Fruit fly (Drosophila melanogaster) whole organism, adult: Measurements from ENCODE around the gene CG12493.

Source experiments
- CG11617 ChIP-seq: fragments of 200-800 bp; sonication (Bioruptor generic); optimal IDR thresholded peaks from 2 replicates; lab custom pipeline; 2017; ENCODE audit warnings: mild to moderate bottlenecking, missing biosample characterization, missing genetic modification reagents, missing genetic modification characterization
- CG12768 ChIP-seq: fragments of 200-800 bp; sonication (Bioruptor generic); optimal IDR thresholded peaks from 2 replicates; lab custom pipeline; 2017; ENCODE audit warnings: missing biosample characterization, missing genetic modification characterization, mild to moderate bottlenecking, moderate library complexity, missing genetic modification reagents
- CG14711 ChIP-seq: fragments of 200-800 bp; sonication (Bioruptor generic); optimal IDR thresholded peaks from 2 replicates; lab custom pipeline; 2018; ENCODE audit warnings: missing biosample characterization, mild to moderate bottlenecking, missing genetic modification characterization, moderate library complexity
- CG1620 ChIP-seq: fragments of 200-800 bp; sonication (Bioruptor generic); optimal IDR thresholded peaks from 2 replicates; lab custom pipeline; 2016; ENCODE audit warnings: missing biosample characterization, missing genetic modification characterization
- CG33017 ChIP-seq: fragments of 200-800 bp; sonication (Bioruptor generic); optimal IDR thresholded peaks from 2 replicates; lab custom pipeline; 2018; ENCODE audit warnings: missing biosample characterization, mild to moderate bottlenecking, missing genetic modification characterization, moderate library complexity
- CG5204 ChIP-seq: fragments of 200-800 bp; sonication (Bioruptor generic); optimal IDR thresholded peaks from 2 replicates; lab custom pipeline; 2016; ENCODE audit warnings: missing biosample characterization, missing genetic modification characterization
- CG7045 ChIP-seq: fragments of 200-800 bp; sonication (Bioruptor generic); optimal IDR thresholded peaks from 2 replicates; lab custom pipeline; 2017; ENCODE audit warnings: missing biosample characterization, mild to moderate bottlenecking, missing genetic modification characterization
- CG7101 ChIP-seq: fragments of 200-800 bp; sonication (Bioruptor generic); optimal IDR thresholded peaks from 2 replicates; lab custom pipeline; 2018; ENCODE audit warnings: missing biosample characterization, mild to moderate bottlenecking, missing genetic modification characterization, moderate library complexity
- Clk ChIP-seq: fragments of 200-800 bp; sonication (Bioruptor generic); optimal IDR thresholded peaks from 2 replicates; lab custom pipeline; 2017; ENCODE audit warnings: missing biosample characterization, missing genetic modification characterization
- Crg-1 ChIP-seq: fragments of 200-800 bp; sonication (Bioruptor generic); optimal IDR thresholded peaks from 2 replicates; lab custom pipeline; 2016; ENCODE audit warnings: missing biosample characterization, missing genetic modification characterization
- Hr96 ChIP-seq: fragments of 200-800 bp; sonication (Bioruptor generic); optimal IDR thresholded peaks from 2 replicates; lab custom pipeline; 2016; ENCODE audit warnings: missing biosample characterization, missing genetic modification characterization
- Mnt ChIP-seq: fragments of 200-800 bp; sonication (Bioruptor generic); optimal IDR thresholded peaks from 2 replicates; lab custom pipeline; 2016; ENCODE audit warnings: missing biosample characterization, mild to moderate bottlenecking, missing genetic modification characterization
- bab1 ChIP-seq: fragments of 200-800 bp; sonication (Bioruptor generic); optimal IDR thresholded peaks from 3 replicates; lab custom pipeline; 2019; ENCODE audit warnings: missing biosample characterization, mild to moderate bottlenecking, missing genetic modification characterization, moderate library complexity
- cic ChIP-seq: fragments of 200-800 bp; sonication (Bioruptor generic); optimal IDR thresholded peaks from 2 replicates; lab custom pipeline; 2017; ENCODE audit warnings: missing biosample characterization, mild to moderate bottlenecking, missing genetic modification characterization, moderate library complexity
- cnc ChIP-seq, 2 experiments: fragments of >200 bp; optimal IDR thresholded peaks; 2 replicates each; lab custom pipeline; 2017
- kay ChIP-seq: fragments of 200-800 bp; sonication (Bioruptor generic); peaks from one replicate; lab custom pipeline; 2016; ENCODE audit warnings: missing biosample characterization, missing genetic modification characterization, borderline replicate concordance
- ovo ChIP-seq: fragments of 200-800 bp; sonication (Bioruptor generic); optimal IDR thresholded peaks from 2 replicates; lab custom pipeline; 2016; ENCODE audit warnings: missing biosample characterization, missing genetic modification characterization
- pad ChIP-seq: fragments of 200-800 bp; sonication (Bioruptor generic); optimal IDR thresholded peaks from 3 replicates; lab custom pipeline; 2017; ENCODE audit warnings: missing biosample characterization, missing genetic modification characterization, mild to moderate bottlenecking, moderate library complexity, missing genetic modification reagents
- tj ChIP-seq: fragments of 200-800 bp; sonication (Bioruptor generic); optimal IDR thresholded peaks from 3 replicates; lab custom pipeline; 2017; ENCODE audit warnings: missing biosample characterization, mild to moderate bottlenecking, missing genetic modification characterization, moderate library complexity
- toe ChIP-seq: fragments of 200-800 bp; sonication (Bioruptor generic); optimal IDR thresholded peaks from 2 replicates; lab custom pipeline; 2016; ENCODE audit warnings: missing biosample characterization, missing genetic modification characterization

Gene CG12493

dm6 chr3L:4719743-4720142 lies 33.8 kb downstream of the CG12493 start:
- TF ChIP-seq CG14711 (tag; lab: Kevin White, UChicago) (no peak), CG7045 (GFP tag; lab: Kevin White, UChicago) (no peak), tj (GFP tag; lab: Kevin White, UChicago) (no peak), Hr96 (GFP tag; lab: Kevin White, UChicago) (no peak), Mnt (GFP tag; lab: Kevin White, UChicago) (no peak), cnc (optimal IDR thresholded peaks at IDR 0.05; lab: Kevin White, UChicago) (no peak), CG11617 (GFP tag; lab: Kevin White, UChicago) (no peak), pad (GFP tag; lab: Kevin White, UChicago) (no peak), CG5204 (GFP tag; lab: Kevin White, UChicago) (no peak)

dm6 chr3L:4709790-4710189 lies 43.7 kb downstream of the CG12493 start, which contains the start of gene CG13712:
Gene CG13712 (minus strand): TSS chr3L:4709890.
- TF ChIP-seq toe (GFP tag; lab: Kevin White, UChicago) (no peak), ovo (GFP tag; lab: Kevin White, UChicago) (no peak), Mnt (GFP tag; lab: Kevin White, UChicago) (no peak), tj (GFP tag; lab: Kevin White, UChicago) (no peak), CG14711 (tag; lab: Kevin White, UChicago) (no peak), kay (GFP tag; lab: Kevin White, UChicago) (no peak), cic (no peak)

dm6 chr3L:4708536-4708935 lies 45.0 kb downstream of the CG12493 start:
- TF ChIP-seq pad (GFP tag; lab: Kevin White, UChicago) (no peak), CG5204 (GFP tag; lab: Kevin White, UChicago) (no peak), Clk (no peak), CG33017 (tag; lab: Kevin White, UChicago) (no peak), CG14711 (tag; lab: Kevin White, UChicago) (no peak), Hr96 (GFP tag; lab: Kevin White, UChicago) (no peak), CG11617 (GFP tag; lab: Kevin White, UChicago) (no peak), kay (GFP tag; lab: Kevin White, UChicago) (no peak), cic (no peak), CG7045 (GFP tag; lab: Kevin White, UChicago) (no peak), Crg-1 (no peak), CG1620 (GFP tag; lab: Kevin White, UChicago) (no peak), CG7101 (tag; lab: Kevin White, UChicago) (no peak), bab1 (GFP tag; lab: Kevin White, UChicago) (no peak), Mnt (GFP tag; lab: Kevin White, UChicago) (no peak), CG12768 (GFP tag; lab: Kevin White, UChicago) (no peak)

- TF ChIP-seq CG7045 (GFP tag; lab: Kevin White, UChicago) (no peak), cic (no peak), tj (GFP tag; lab: Kevin White, UChicago) (no peak), CG12768 (GFP tag; lab: Kevin White, UChicago) (no peak), Mnt (GFP tag; lab: Kevin White, UChicago) (no peak), toe (GFP tag; lab: Kevin White, UChicago) (no peak), Hr96 (GFP tag; lab: Kevin White, UChicago) (no peak), Crg-1 (no peak), CG5204 (GFP tag; lab: Kevin White, UChicago) (no peak), CG11617 (GFP tag; lab: Kevin White, UChicago) (no peak), bab1 (GFP tag; lab: Kevin White, UChicago) (no peak), CG1620 (GFP tag; lab: Kevin White, UChicago) (no peak), CG7101 (tag; lab: Kevin White, UChicago) (no peak), pad (GFP tag; lab: Kevin White, UChicago) (no peak), Clk (no peak), cnc (optimal IDR thresholded peaks at IDR 0.05; lab: Kevin White, UChicago) (no peak), CG33017 (tag; lab: Kevin White, UChicago) (no peak), ovo (GFP tag; lab: Kevin White, UChicago) (no peak), CG14711 (tag; lab: Kevin White, UChicago) (no peak)
Measured at dm6 chr3L:4707831-4708230, 45.7 kb downstream of the CG12493 start.
